Worm (Caenorhabditis elegans): Measurements from ENCODE around the gene srh-283.
A peak's percentile ranks its signal among the peaks of the same experiment; 100 is the strongest.

The srh-283 gene

DNA sequence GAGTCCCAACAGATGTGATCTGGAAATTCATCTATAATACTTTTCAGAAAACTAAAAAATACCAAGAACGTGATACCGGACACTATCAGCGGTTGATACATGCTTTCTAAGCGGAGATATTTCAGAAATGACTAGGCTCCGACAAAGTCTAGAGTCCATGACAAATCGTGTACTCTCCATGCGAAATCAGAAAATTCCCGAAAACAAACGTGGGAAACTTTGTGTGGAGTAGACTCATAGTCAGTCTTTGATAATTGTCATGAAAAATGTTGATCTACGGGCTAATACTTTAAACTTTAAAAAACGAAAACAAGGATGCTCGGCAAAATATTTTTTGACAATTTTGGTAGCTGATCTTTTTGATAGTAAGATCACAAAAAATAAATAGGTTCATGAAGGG lies 33.6 kb downstream of the srh-283 start, which contains the start of gene srx-18:
TSS of gene srx-18 (minus strand) at position 101 of the 400 bp plus-strand sequence.
- no peak for TF ChIP-seq gei-8 (GFP tag; optimal IDR thresholded peaks at IDR 0.05)
- no peak for TF ChIP-seq F44E2.7 (GFP tag; IDR thresholded peaks at IDR 0.05)
- TF ChIP-seq lin-38 (GFP tag; IDR thresholded peaks at IDR 0.05): no peak
- no peak for TF ChIP-seq ceh-44 (GFP tag; IDR thresholded peaks at IDR 0.05)
- TF ChIP-seq ces-1 (GFP tag; optimal IDR thresholded peaks at IDR 0.05): no peak
- TF ChIP-seq dve-1 (tag; optimal IDR thresholded peaks at IDR 0.05; ENCODE audit: insufficient read depth): no peak

DNA sequence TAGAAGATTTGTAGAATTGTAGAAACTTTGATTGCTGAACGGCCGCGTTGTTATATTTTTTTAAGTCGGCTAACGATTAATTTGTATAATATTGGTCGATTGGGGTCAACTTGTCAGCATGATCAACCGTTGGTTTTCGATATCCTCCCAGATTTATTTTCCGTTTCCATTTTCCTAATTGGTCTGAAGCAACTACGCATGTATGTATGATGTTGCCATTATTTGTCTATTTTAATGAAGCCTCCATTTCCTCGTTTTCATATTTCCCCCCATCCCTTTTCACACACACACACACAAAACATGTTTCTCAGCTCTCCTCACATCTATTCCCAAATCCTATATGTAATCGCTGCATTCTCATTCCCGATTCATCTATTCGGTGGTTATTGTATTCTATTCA lies 35.4 kb downstream of the srh-283 start, which contains the start of gene srh-287:
TSS of gene srh-287 (plus strand) at position 301 of the 400 bp plus-strand sequence.
- TF ChIP-seq unc-62 (GFP tag; optimal IDR thresholded peaks at IDR 0.05 in 1 of 2): no peak
- TF ChIP-seq unc-62 (tag; optimal IDR thresholded peaks at IDR 0.05): no peak
- no peak for TF ChIP-seq saeg-2 (GFP tag; IDR thresholded peaks at IDR 0.05)

DNA sequence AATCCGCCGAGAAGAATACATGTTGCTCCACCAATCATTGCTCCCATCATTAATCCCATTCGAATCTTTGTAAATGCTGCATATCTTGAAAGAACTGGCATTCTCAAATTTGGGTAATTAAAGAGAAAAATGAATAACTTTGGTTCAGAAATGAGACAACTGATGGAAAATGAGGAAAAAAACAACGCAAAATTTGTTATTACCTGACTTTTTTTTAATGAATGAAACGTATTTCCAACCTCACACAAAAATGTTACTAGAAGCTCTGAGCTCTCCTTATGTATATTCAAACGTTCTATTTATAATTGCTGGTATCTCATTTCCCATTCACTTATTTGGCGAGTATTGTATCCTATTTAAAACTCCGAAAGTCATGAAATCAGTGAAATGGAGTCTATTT lies 37.4 kb downstream of the srh-283 start, which contains the start of the genes Y94A7B.11 and srh-292:
TSS of gene Y94A7B.11 (minus strand) at position 101 of the 400 bp plus-strand sequence.
TSS of gene srh-292 (plus strand) at position 251 of the 400 bp plus-strand sequence.
- TF ChIP-seq F44E2.7 (GFP tag; IDR thresholded peaks at IDR 0.05): no peak
- TF ChIP-seq ama-1 (optimal IDR thresholded peaks at IDR 0.05): no peak
- no peak for TF ChIP-seq T20F7.1 (GFP tag; optimal IDR thresholded peaks at IDR 0.05)
- TF ChIP-seq ctbp-1 (GFP tag; IDR thresholded peaks at IDR 0.05): no peak
- TF ChIP-seq skn-1 (tag; optimal IDR thresholded peaks at IDR 0.05): no peak
- no peak for TF ChIP-seq tra-1 (GFP tag; IDR thresholded peaks at IDR 0.05)
- TF ChIP-seq vab-7 (GFP tag; IDR thresholded peaks at IDR 0.05): no peak
- no peak for TF ChIP-seq nhr-48 (tag; optimal IDR thresholded peaks at IDR 0.05)
- no peak for TF ChIP-seq fkh-10 (GFP tag; optimal IDR thresholded peaks at IDR 0.05)
- no peak for TF ChIP-seq madf-5 (GFP tag; IDR thresholded peaks at IDR 0.05)
- TF ChIP-seq fos-1 (tag; optimal IDR thresholded peaks at IDR 0.05): no peak
- TF ChIP-seq nhr-11 (tag; optimal IDR thresholded peaks at IDR 0.05): no peak
- no peak for TF ChIP-seq D1046.2 (GFP tag; IDR thresholded peaks at IDR 0.05)

DNA sequence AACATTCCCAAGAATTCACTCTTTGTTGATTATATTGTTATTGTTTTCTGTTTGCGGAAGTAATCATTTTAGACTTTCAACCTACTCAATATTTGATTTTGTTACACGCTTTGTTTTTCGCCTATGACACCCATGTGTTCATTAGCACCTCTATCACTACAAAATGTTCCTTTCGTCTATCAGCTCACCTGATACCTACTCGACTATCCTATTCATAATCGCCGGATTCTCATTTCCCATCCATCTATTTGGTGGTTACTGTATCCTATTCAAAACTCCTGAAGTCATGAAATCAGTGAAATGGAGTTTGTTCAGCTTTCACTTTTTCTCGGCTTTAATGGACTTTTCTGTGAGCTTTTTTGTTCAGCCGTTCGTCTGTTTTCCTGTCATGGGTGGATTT lies 40.2 kb downstream of the srh-283 start, which contains the start of gene srh-291:
TSS of gene srh-291 (plus strand) at position 301 of the 400 bp plus-strand sequence.
- TF ChIP-seq Y48G9A.11 (GFP tag; IDR thresholded peaks at IDR 0.05) (no peak), aha-1 (tag) (no peak), daf-19 (GFP tag; conservative IDR thresholded peaks at IDR 0.05) (no peak)

DNA sequence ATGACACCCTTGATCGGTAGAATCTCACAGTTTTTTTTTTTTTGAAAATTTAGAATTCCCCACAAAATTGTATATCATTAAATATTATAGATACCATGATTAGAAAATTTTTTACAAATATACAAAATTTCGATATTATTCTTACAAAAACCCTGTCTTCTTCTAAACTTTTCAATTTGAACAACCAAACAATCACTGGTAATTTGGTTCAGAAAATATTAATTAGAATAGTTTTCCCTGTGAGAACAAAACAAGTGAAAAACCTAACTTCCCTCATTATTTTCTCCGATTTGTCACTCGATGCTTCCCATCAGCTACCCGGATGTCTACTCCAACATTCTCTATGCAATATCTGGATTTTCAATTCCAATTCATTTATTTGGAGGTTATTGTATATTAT lies 44.9 kb downstream of the srh-283 start, which contains the start of gene srh-296:
TSS of gene srh-296 (plus strand) at position 301 of the 400 bp plus-strand sequence.
- TF ChIP-seq dmd-8 (GFP tag; IDR thresholded peaks at IDR 0.05) (no peak), unc-62 (GFP tag; optimal IDR thresholded peaks at IDR 0.05 in 1 of 2) (peak in 1 of 2 experiments; percentile 2), unc-62 (tag; optimal IDR thresholded peaks at IDR 0.05) (no peak), cey-2 (tag; optimal IDR thresholded peaks at IDR 0.05; ENCODE audit: borderline replicate concordance, insufficient read depth) (no peak), mxl-2 (GFP tag; conservative IDR thresholded peaks at IDR 0.05) (no peak), ama-1 (optimal IDR thresholded peaks at IDR 0.05) (no peak), mdt-29 (GFP tag; IDR thresholded peaks at IDR 0.05) (no peak), lin-15B (tag; optimal IDR thresholded peaks at IDR 0.05) (no peak)

DNA sequence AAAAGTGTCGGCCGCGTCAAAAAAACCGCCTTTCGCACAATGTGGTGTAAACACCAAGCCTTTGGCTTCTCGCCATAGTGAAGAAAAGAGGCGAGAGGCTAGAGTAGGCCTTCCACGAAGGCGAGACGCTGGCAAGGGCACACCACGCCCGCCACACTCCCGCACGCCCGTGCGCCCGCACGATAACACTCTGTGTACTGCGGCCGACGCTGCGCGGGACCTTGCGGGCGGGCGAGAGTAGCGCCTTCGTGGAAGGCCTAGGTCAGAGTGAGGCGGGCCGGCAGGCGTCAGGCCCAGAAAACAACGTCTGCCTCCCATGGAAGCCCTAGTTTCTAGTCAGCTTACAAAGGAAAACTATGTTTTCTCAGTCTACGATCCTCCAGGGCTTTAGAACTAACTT lies 47.0 kb downstream of the srh-283 start:
- TF ChIP-seq set-16 (GFP tag; IDR thresholded peaks at IDR 0.05): peak; percentile 94
- no peak for TF ChIP-seq spr-1 (tag; optimal IDR thresholded peaks at IDR 0.05)
- peak; percentile 57 for TF ChIP-seq egl-43 (GFP tag; IDR thresholded peaks at IDR 0.05)
- TF ChIP-seq saeg-2 (GFP tag; IDR thresholded peaks at IDR 0.05): 0 out of 2 replicates have a peak, but pooled peaks have one; percentile 49
- peak; percentile 50; the same call in 1 of the 2 replicates for TF ChIP-seq D1046.2 (GFP tag; IDR thresholded peaks at IDR 0.05)
